Fruit fly (Drosophila melanogaster): ENCODE results near the gene CG7573.

Gene CG7573

dm6 chr3L:11336094-11336756 is 24.7 kb downstream of the CG7573 start (continued):
- no peak for TF ChIP-seq Myb (GFP tag; optimal IDR thresholded peaks at IDR 0.05)
- TF ChIP-seq CG6813 (GFP tag; optimal IDR thresholded peaks at IDR 0.05) = peak; percentile 27
- no peak for TF ChIP-seq pho (GFP tag; optimal IDR thresholded peaks at IDR 0.05)
- peak; percentile 45 for TF ChIP-seq CG3065 (GFP tag; optimal IDR thresholded peaks at IDR 0.05)
- TF ChIP-seq CG18262 (tag; optimal IDR thresholded peaks at IDR 0.05) = peak; percentile 58
- no peak for TF ChIP-seq CG31224 (GFP tag; IDR thresholded peaks at IDR 0.05)
- TF ChIP-seq Oli (tag; optimal IDR thresholded peaks at IDR 0.05) = peak; percentile 44
- TF ChIP-seq tup (GFP tag; optimal IDR thresholded peaks at IDR 0.05) = no peak
- no peak for TF ChIP-seq CG11696 (GFP tag; IDR thresholded peaks at IDR 0.05)
- no peak for TF ChIP-seq CG18599 (GFP tag; optimal IDR thresholded peaks at IDR 0.05)
- TF ChIP-seq CG3995 (GFP tag; optimal IDR thresholded peaks at IDR 0.05) = no peak
- TF ChIP-seq dmrt99B (tag; optimal IDR thresholded peaks at IDR 0.05) = peak; percentile 27
- TF ChIP-seq CG16863 (GFP tag; optimal IDR thresholded peaks at IDR 0.05) = peak; percentile 3
- TF ChIP-seq wdn (GFP tag; IDR thresholded peaks at IDR 0.05) = no peak
- peak; percentile 24 for TF ChIP-seq CG8359 (GFP tag; optimal IDR thresholded peaks at IDR 0.05; ENCODE audit: borderline replicate concordance)
- no peak for TF ChIP-seq CG1647 (GFP tag; optimal IDR thresholded peaks at IDR 0.05)
- TF ChIP-seq NC2α (GFP tag; optimal IDR thresholded peaks at IDR 0.05) = no peak
- TF ChIP-seq CG5953 (GFP tag; IDR thresholded peaks at IDR 0.05) = no peak
- no peak for TF ChIP-seq CG14441 (GFP tag; IDR thresholded peaks at IDR 0.05)
- no peak for TF ChIP-seq h (optimal IDR thresholded peaks at IDR 0.05)
- no peak for TF ChIP-seq CG1792 (GFP tag; optimal IDR thresholded peaks at IDR 0.05)
- TF ChIP-seq mld (GFP tag; IDR thresholded peaks at IDR 0.05; ENCODE audit: partially characterized antibody) = no peak
- TF ChIP-seq Atf6 (GFP tag; IDR thresholded peaks at IDR 0.05) = peak; percentile 26; the same call in 1 of the 2 replicates
- TF ChIP-seq ham (GFP tag; IDR thresholded peaks at IDR 0.05) = no peak
- TF ChIP-seq CG7839 (tag; optimal IDR thresholded peaks at IDR 0.05) = no peak
- no peak for TF ChIP-seq CG15601 (tag; optimal IDR thresholded peaks at IDR 0.05)
- no peak for TF ChIP-seq CG11560 (tag; IDR thresholded peaks at IDR 0.05)
- TF ChIP-seq odd (GFP tag; optimal IDR thresholded peaks at IDR 0.05) = no peak
- TF ChIP-seq CG8089 (GFP tag; optimal IDR thresholded peaks at IDR 0.05) = no peak
- TF ChIP-seq Atf3 (GFP tag; optimal IDR thresholded peaks at IDR 0.05) = no peak
- no peak for TF ChIP-seq yki (optimal IDR thresholded peaks at IDR 0.05)
- TF ChIP-seq CG8281 (tag; optimal IDR thresholded peaks at IDR 0.05) = no peak
- TF ChIP-seq eyg (GFP tag; optimal IDR thresholded peaks at IDR 0.05) = no peak
- no peak; the same call in 1 of the 2 replicates for TF ChIP-seq klu (GFP tag; IDR thresholded peaks at IDR 0.05)
- no peak for TF ChIP-seq insv (GFP tag; optimal IDR thresholded peaks at IDR 0.05)
- TF ChIP-seq chn (GFP tag; optimal IDR thresholded peaks at IDR 0.05) = peak; percentile 12
- peak; percentile 29 for TF ChIP-seq CG18619 (GFP tag; optimal IDR thresholded peaks at IDR 0.05)
- TF ChIP-seq abd-A (tag; optimal IDR thresholded peaks at IDR 0.05) = no peak
- TF ChIP-seq ken (GFP tag; IDR thresholded peaks at IDR 0.05) = no peak
- no peak for TF ChIP-seq Poxn (GFP tag; IDR thresholded peaks at IDR 0.05)
- no peak for TF ChIP-seq CG1832 (GFP tag; optimal IDR thresholded peaks at IDR 0.05)
- no peak for TF ChIP-seq CG9817 (tag; optimal IDR thresholded peaks at IDR 0.05)
- no peak for TF ChIP-seq ash1 (GFP tag; optimal IDR thresholded peaks at IDR 0.05)
- no peak for TF ChIP-seq sd (tag; optimal IDR thresholded peaks at IDR 0.05)
- TF ChIP-seq CG9609 (GFP tag; optimal IDR thresholded peaks at IDR 0.05) = no peak
- TF ChIP-seq aop (GFP tag; IDR thresholded peaks at IDR 0.05) = no peak
- no peak for TF ChIP-seq HLHmδ (GFP tag; optimal IDR thresholded peaks at IDR 0.05)
- no peak for TF ChIP-seq CG2202 (tag; optimal IDR thresholded peaks at IDR 0.05)
- TF ChIP-seq TFAM (GFP tag; optimal IDR thresholded peaks at IDR 0.05) = no peak
- TF ChIP-seq bbx (GFP tag; IDR thresholded peaks at IDR 0.05; ENCODE audit: partially characterized antibody) = no peak
- TF ChIP-seq BtbVII (GFP tag; optimal IDR thresholded peaks at IDR 0.05) = no peak

Measured in whole organism, embryonic.